Worm (Caenorhabditis elegans) whole organism, midembryonic: ENCODE results near the gene emc-6.

Experiments used
- T22C8.4 ChIP-seq: fragments of 200-800 bp; sonication (Bioruptor generic); IDR thresholded peaks from 2 replicates; pipeline ENCODE4 v1.3.6; 2022; ENCODE audit warnings: missing genetic modification characterization, missing compliant biosample characterization
- med-1 ChIP-seq: sonication (generic microtip); optimal IDR thresholded peaks from 2 replicates; lab custom pipeline; 2017; ENCODE audit warnings: missing genetic modification characterization, mild to moderate bottlenecking, missing compliant biosample characterization, antibody characterized with exemption, missing genetic modification reagents; ENCODE audit not compliant: insufficient read depth
- ztf-23 ChIP-seq: fragments of 200-800 bp; sonication (Bioruptor generic); IDR thresholded peaks from 2 replicates; pipeline ENCODE4 v1.3.6; 2022; ENCODE audit warnings: missing genetic modification reagents, missing genetic modification characterization, missing compliant biosample characterization

DNA sequence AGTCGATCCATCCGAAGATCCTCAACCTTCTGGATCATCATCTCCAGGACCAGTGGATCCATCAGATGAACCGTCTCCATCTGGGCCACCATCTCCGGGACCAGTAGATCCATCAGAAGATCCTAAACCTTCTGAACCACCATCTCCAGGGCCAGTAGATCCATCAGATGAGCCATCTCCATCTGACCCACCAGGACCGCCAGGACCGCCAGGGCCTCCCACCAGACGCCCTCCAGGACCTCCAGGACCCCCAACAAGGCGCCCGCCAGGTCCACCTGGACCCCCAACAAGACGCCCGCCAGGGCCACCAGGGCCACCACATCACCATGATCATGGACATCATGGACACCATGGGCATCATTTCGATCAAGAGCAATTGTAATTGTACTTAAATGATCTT lies 17.7 kb upstream of the emc-6 start:
- TF ChIP-seq T22C8.4 = no peak
- no peak for TF ChIP-seq med-1 (GFP tag; lab: Kevin White, UChicago)
- no peak for TF ChIP-seq ztf-23 (GFP tag; lab: Robert Waterston, UW)
